Worm (Caenorhabditis elegans): ENCODE measurements around the gene F43C9.1.

DNA sequence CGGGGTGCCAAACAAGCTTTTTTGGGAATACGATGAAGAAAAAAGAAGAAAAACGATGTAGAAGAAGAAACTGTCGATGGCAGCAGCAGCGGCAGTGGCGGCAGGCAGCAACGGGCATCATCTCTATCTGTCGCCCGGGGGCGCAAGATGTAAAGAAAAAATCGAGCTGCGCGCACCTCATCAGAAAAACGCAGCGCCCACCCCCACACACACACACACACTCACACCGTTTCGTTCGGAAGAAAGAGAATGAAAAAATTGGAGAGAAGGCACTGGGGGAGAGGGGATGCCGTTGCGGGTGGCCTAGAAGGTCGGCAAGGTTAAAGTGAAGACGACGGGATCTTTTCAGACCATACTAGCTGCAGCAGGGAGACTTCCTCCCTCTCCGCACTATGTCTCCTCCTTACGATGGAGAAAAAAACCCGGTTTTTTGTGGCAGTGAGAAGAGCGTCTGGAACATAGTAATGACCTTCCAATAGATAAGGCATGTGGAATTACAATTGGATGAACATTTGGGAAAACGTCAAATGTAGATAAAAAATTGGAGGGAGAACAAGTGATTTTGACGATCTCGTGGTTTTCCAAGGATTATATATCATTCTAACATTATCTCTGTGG is 20.1 kb downstream of the F43C9.1 start:
- no peak for TF ChIP-seq flt-1 (GFP tag; IDR thresholded peaks at IDR 0.05)
- TF ChIP-seq med-1 (GFP tag; optimal IDR thresholded peaks at IDR 0.05; ENCODE audit: insufficient read depth) = no peak
- TF ChIP-seq ref-1 (GFP tag; conservative IDR thresholded peaks at IDR 0.05) = no peak
